Fruit fly (Drosophila melanogaster) whole organism, embryonic: ENCODE data around the gene CG3777.
A peak's percentile ranks its signal among the peaks of the same experiment; 100 is the strongest.

Source experiments
- ATbp ChIP-seq: fragments of 200-800 bp; sonication (Bioruptor generic); optimal IDR thresholded peaks from 2 replicates; lab custom pipeline; 2017; ENCODE audit warnings: missing biosample characterization, mild to moderate bottlenecking, missing genetic modification characterization, missing genetic modification reagents
- Ada2b ChIP-seq: fragments of 200-800 bp; sonication (Bioruptor generic); IDR thresholded peaks from 2 replicates; pipeline ENCODE4 v1.3.6; 2022; ENCODE audit warnings: missing biosample characterization, missing genetic modification characterization
- Antp ChIP-seq: fragments of 200-800 bp; sonication (Bioruptor generic); optimal IDR thresholded peaks from 3 replicates; lab custom pipeline; 2016; ENCODE audit warnings: missing biosample characterization, missing genetic modification characterization
- Bgb ChIP-seq: fragments of 200-800 bp; sonication (Bioruptor generic); IDR thresholded peaks from 2 replicates; pipeline ENCODE4 v1.3.6; 2022; ENCODE audit warnings: missing biosample characterization, missing genetic modification characterization; ENCODE audit not compliant: partially characterized antibody
- CG10462 ChIP-seq: fragments of 200-800 bp; sonication (Bioruptor generic); optimal IDR thresholded peaks from 2 replicates; lab custom pipeline; 2016; ENCODE audit warnings: missing biosample characterization, missing genetic modification characterization
- CG10543 ChIP-seq: fragments of 200-800 bp; sonication (Bioruptor generic); optimal IDR thresholded peaks from 3 replicates; lab custom pipeline; 2017; ENCODE audit warnings: missing biosample characterization, mild to moderate bottlenecking, missing genetic modification characterization, moderate library complexity
- CG11723 ChIP-seq: fragments of 200-800 bp; sonication (Bioruptor generic); optimal IDR thresholded peaks from 2 replicates; lab custom pipeline; 2017; ENCODE audit warnings: missing biosample characterization, mild to moderate bottlenecking, missing genetic modification characterization
- CG12659 ChIP-seq: fragments of 200-800 bp; sonication (Bioruptor generic); optimal IDR thresholded peaks from 3 replicates; lab custom pipeline; 2017; ENCODE audit warnings: mild to moderate bottlenecking, missing biosample characterization, missing genetic modification reagents, missing genetic modification characterization
- CG13287 ChIP-seq: fragments of 200-800 bp; sonication (Bioruptor generic); IDR thresholded peaks from 2 replicates; pipeline ENCODE4 v1.3.6; 2022; ENCODE audit warnings: missing biosample characterization, missing genetic modification characterization; ENCODE audit not compliant: partially characterized antibody
- CG14014 ChIP-seq: fragments of 200-800 bp; sonication (Bioruptor generic); IDR thresholded peaks from 2 replicates; pipeline ENCODE4 v1.3.6; 2022; ENCODE audit warnings: missing biosample characterization, missing genetic modification characterization
- CG15696 ChIP-seq: fragments of 200-800 bp; sonication (Bioruptor generic); optimal IDR thresholded peaks from 2 replicates; lab custom pipeline; 2019; ENCODE audit warnings: missing biosample characterization, mild to moderate bottlenecking, missing genetic modification characterization, moderate library complexity
- CG1603 ChIP-seq: fragments of 200-800 bp; sonication (Bioruptor generic); optimal IDR thresholded peaks from 2 replicates; lab custom pipeline; 2019; ENCODE audit warnings: missing biosample characterization, mild to moderate bottlenecking, missing genetic modification characterization, moderate library complexity
- CG17568 ChIP-seq: fragments of 200-800 bp; sonication (Bioruptor generic); optimal IDR thresholded peaks from 2 replicates; lab custom pipeline; 2018; ENCODE audit warnings: missing biosample characterization, mild to moderate bottlenecking, missing genetic modification characterization, moderate library complexity
- CG1832 ChIP-seq: fragments of 200-800 bp; sonication (Bioruptor generic); optimal IDR thresholded peaks from 2 replicates; lab custom pipeline; 2017; ENCODE audit warnings: missing biosample characterization, mild to moderate bottlenecking, missing genetic modification characterization, inconsistent platforms
- CG30431 ChIP-seq: fragments of 200-800 bp; sonication (Bioruptor generic); optimal IDR thresholded peaks from 2 replicates; lab custom pipeline; 2017; ENCODE audit warnings: missing biosample characterization, missing genetic modification characterization
- CG33557 ChIP-seq: fragments of 200-800 bp; sonication (Bioruptor generic); optimal IDR thresholded peaks from 2 replicates; lab custom pipeline; 2019; ENCODE audit warnings: missing biosample characterization, mild to moderate bottlenecking, missing genetic modification characterization, moderate library complexity
- CG43689 ChIP-seq: fragments of 200-800 bp; sonication (Bioruptor generic); IDR thresholded peaks from 2 replicates; pipeline ENCODE4 v1.3.6; 2022; ENCODE audit warnings: missing biosample characterization, missing genetic modification characterization
- CG6272 ChIP-seq: fragments of 200-800 bp; sonication (Bioruptor generic); IDR thresholded peaks from 2 replicates; pipeline ENCODE4 v1.3.6; 2022; ENCODE audit warnings: missing biosample characterization, missing genetic modification characterization
- CG6854 ChIP-seq: fragments of 200-800 bp; sonication (Bioruptor generic); optimal IDR thresholded peaks from 3 replicates; lab custom pipeline; 2017; ENCODE audit warnings: missing biosample characterization, mild to moderate bottlenecking, missing genetic modification characterization
- CG8765 ChIP-seq: fragments of 200-800 bp; sonication (Bioruptor generic); IDR thresholded peaks from 2 replicates; pipeline ENCODE4 v1.3.6; 2022; ENCODE audit warnings: missing biosample characterization, missing genetic modification characterization
- CG8924 ChIP-seq: fragments of 200-800 bp; optimal IDR thresholded peaks from 3 replicates; lab custom pipeline; 2019; ENCODE audit warnings: missing biosample characterization, mild to moderate bottlenecking, missing genetic modification characterization, moderate library complexity
- Camta ChIP-seq: fragments of 200-800 bp; sonication (Bioruptor generic); optimal IDR thresholded peaks from 2 replicates; lab custom pipeline; 2016; ENCODE audit warnings: missing biosample characterization, missing genetic modification characterization
- Chrac-16 ChIP-seq: fragments of 200-800 bp; sonication (Bioruptor generic); optimal IDR thresholded peaks from 3 replicates; lab custom pipeline; 2016; ENCODE audit warnings: missing biosample characterization, missing genetic modification characterization
- CoRest ChIP-seq: fragments of 200-800 bp; sonication (Bioruptor generic); optimal IDR thresholded peaks from 3 replicates; lab custom pipeline; 2018; ENCODE audit warnings: missing biosample characterization, mild to moderate bottlenecking, missing genetic modification characterization, moderate library complexity
- Dad ChIP-seq: fragments of 200-800 bp; sonication (Bioruptor generic); optimal IDR thresholded peaks from 3 replicates; lab custom pipeline; 2016; ENCODE audit warnings: missing biosample characterization, missing genetic modification characterization
- Dek ChIP-seq: fragments of 200-800 bp; sonication (Bioruptor generic); optimal IDR thresholded peaks from 3 replicates; lab custom pipeline; 2019; ENCODE audit warnings: missing biosample characterization, mild to moderate bottlenecking, missing genetic modification characterization, moderate library complexity
- Dfd ChIP-seq, 2 experiments: fragments of >200 bp; optimal IDR thresholded peaks; 2 replicates each; lab custom pipeline; 2017; ENCODE audit warnings: missing biosample characterization in 2 of 2, missing genetic modification characterization in 2 of 2
- Ets65A ChIP-seq: fragments of 200-800 bp; sonication (Bioruptor generic); peaks from one replicate; lab custom pipeline; 2016; ENCODE audit warnings: missing biosample characterization, missing genetic modification characterization
- GATAe ChIP-seq: fragments of 200-800 bp; sonication (Bioruptor generic); conservative IDR thresholded peaks from 2 replicates; pipeline ENCODE4 v1.3.6; 2022; ENCODE audit warnings: missing biosample characterization, missing genetic modification characterization
- HmgZ ChIP-seq: fragments of 200-800 bp; sonication (Bioruptor generic); optimal IDR thresholded peaks from 2 replicates; lab custom pipeline; 2018; ENCODE audit warnings: missing biosample characterization, mild to moderate bottlenecking, missing genetic modification characterization
- MTF-1 ChIP-seq: fragments of 200-800 bp; sonication (Bioruptor generic); optimal IDR thresholded peaks from 2 replicates; lab custom pipeline; 2018; ENCODE audit warnings: missing biosample characterization, mild to moderate bottlenecking, missing genetic modification characterization, borderline replicate concordance
- Mes4 ChIP-seq: fragments of 200-800 bp; sonication (Bioruptor generic); optimal IDR thresholded peaks from 2 replicates; lab custom pipeline; 2016; ENCODE audit warnings: missing biosample characterization, missing genetic modification characterization
- Opbp ChIP-seq: fragments of 200-800 bp; sonication (Bioruptor generic); IDR thresholded peaks from 3 replicates; pipeline ENCODE4 v1.3.6; 2022; ENCODE audit warnings: missing biosample characterization, missing genetic modification characterization; ENCODE audit not compliant: partially characterized antibody
- Rx ChIP-seq: fragments of 200-800 bp; sonication (Bioruptor generic); IDR thresholded peaks from 2 replicates; pipeline ENCODE4 v1.3.6; 2022; ENCODE audit warnings: missing biosample characterization, missing genetic modification characterization
- Six4 ChIP-seq: fragments of 200-800 bp; sonication (Bioruptor generic); optimal IDR thresholded peaks from 2 replicates; lab custom pipeline; 2016; ENCODE audit warnings: missing biosample characterization, missing genetic modification characterization
- ac ChIP-seq: fragments of 200-800 bp; sonication (Bioruptor generic); optimal IDR thresholded peaks from 3 replicates; lab custom pipeline; 2017; ENCODE audit warnings: missing biosample characterization, mild to moderate bottlenecking, missing genetic modification characterization
- en ChIP-seq: fragments of 200-800 bp; sonication (Bioruptor generic); optimal IDR thresholded peaks from 2 replicates; lab custom pipeline; 2016; ENCODE audit warnings: missing biosample characterization, missing genetic modification characterization
- exex ChIP-seq: fragments of 200-800 bp; sonication (Bioruptor generic); optimal IDR thresholded peaks from 4 replicates; lab custom pipeline; 2018; ENCODE audit warnings: missing biosample characterization, mild to moderate bottlenecking, missing genetic modification characterization, moderate library complexity
- ftz-f1 ChIP-seq: fragments of 200-800 bp; sonication (Bioruptor generic); optimal IDR thresholded peaks from 2 replicates; lab custom pipeline; 2016; ENCODE audit warnings: missing biosample characterization, missing genetic modification characterization
- gfzf ChIP-seq: fragments of 200-800 bp; sonication (Bioruptor generic); optimal IDR thresholded peaks from 2 replicates; lab custom pipeline; 2016; ENCODE audit warnings: missing biosample characterization, mild to moderate bottlenecking, missing genetic modification characterization, moderate library complexity
- jumu ChIP-seq: fragments of 200-800 bp; sonication (Bioruptor generic); optimal IDR thresholded peaks from 3 replicates; lab custom pipeline; 2016; ENCODE audit warnings: missing biosample characterization, missing genetic modification characterization
- klu ChIP-seq: fragments of 200-800 bp; sonication (Bioruptor generic); IDR thresholded peaks from 2 replicates; pipeline ENCODE4 v1.3.6; 2022; ENCODE audit warnings: missing biosample characterization, missing genetic modification characterization
- mirr ChIP-seq: fragments of 200-800 bp; sonication (Bioruptor generic); optimal IDR thresholded peaks from 3 replicates; lab custom pipeline; 2018; ENCODE audit warnings: missing biosample characterization, mild to moderate bottlenecking, missing genetic modification characterization
- oc ChIP-seq: fragments of 200-800 bp; sonication (Bioruptor generic); optimal IDR thresholded peaks from 2 replicates; lab custom pipeline; 2018; ENCODE audit warnings: missing biosample characterization, mild to moderate bottlenecking, missing genetic modification characterization, moderate library complexity
- slbo ChIP-seq: fragments of 200-800 bp; sonication (Bioruptor generic); IDR thresholded peaks from 2 replicates; pipeline ENCODE4 v1.3.6; 2022; ENCODE audit warnings: missing biosample characterization, missing genetic modification characterization
- slp2 ChIP-seq: fragments of 200-800 bp; sonication (Bioruptor generic); optimal IDR thresholded peaks from 2 replicates; lab custom pipeline; 2016; ENCODE audit warnings: missing biosample characterization, missing genetic modification characterization
- sob ChIP-seq: fragments of 200-800 bp; sonication (Bioruptor generic); IDR thresholded peaks from 2 replicates; pipeline ENCODE4 v1.3.6; 2022; ENCODE audit warnings: missing biosample characterization, missing genetic modification characterization
- ssp ChIP-seq: fragments of 200-800 bp; sonication (Bioruptor generic); IDR thresholded peaks from 2 replicates; pipeline ENCODE4 v1.3.6; 2022; ENCODE audit warnings: missing biosample characterization, missing genetic modification characterization
- tgo ChIP-seq: fragments of 200-800 bp; sonication (Bioruptor generic); IDR thresholded peaks from 3 replicates; pipeline ENCODE4 v1.3.6; 2022; ENCODE audit warnings: missing biosample characterization, missing genetic modification characterization
- vnd ChIP-seq: fragments of 200-800 bp; sonication (Bioruptor generic); IDR thresholded peaks from 3 replicates; pipeline ENCODE4 v1.3.6; 2022; ENCODE audit warnings: missing biosample characterization, missing genetic modification characterization; ENCODE audit not compliant: partially characterized antibody
- yki ChIP-seq: fragments of >200 bp; optimal IDR thresholded peaks from 3 replicates; lab custom pipeline; 2018
- zfh1 ChIP-seq: fragments of 200-800 bp; sonication (Bioruptor generic); IDR thresholded peaks from 3 replicates; pipeline ENCODE4 v1.3.6; 2022; ENCODE audit warnings: missing biosample characterization, missing genetic modification characterization

CG3777 gene

DNA sequence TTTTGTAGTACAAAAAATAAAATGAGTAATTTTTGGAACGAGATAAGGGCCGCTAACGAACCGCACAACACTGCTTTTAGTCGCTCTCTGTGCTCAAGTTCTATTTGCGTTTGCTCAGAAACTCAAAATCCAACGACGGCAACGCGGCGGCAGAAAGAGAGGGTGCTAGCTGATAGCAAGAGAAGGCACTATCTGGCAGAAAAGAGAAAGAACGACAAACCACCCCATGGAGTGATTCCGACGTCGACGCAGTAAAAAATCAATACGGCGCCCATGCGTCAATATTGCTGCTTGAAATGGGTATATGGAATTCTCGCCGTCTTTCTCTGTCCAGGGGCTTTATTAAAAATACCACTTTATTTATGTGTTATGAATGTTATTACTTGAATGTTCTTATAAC lies 3.4 kb upstream of the CG3777 start (continued):
- TF ChIP-seq MTF-1 (GFP tag; lab: Kevin White, UChicago) = no peak
- no peak for TF ChIP-seq vnd (GFP tag; lab: Robert Waterston, UW)
- TF ChIP-seq Bgb (GFP tag; lab: Robert Waterston, UW) = peak; percentile 19; the same call in 1 of the 2 replicates
- no peak for TF ChIP-seq CG8765 (GFP tag; lab: Robert Waterston, UW)
- no peak for TF ChIP-seq CG6854
- TF ChIP-seq oc (tag; lab: Kevin White, UChicago) = no peak
- TF ChIP-seq mirr (GFP tag; lab: Kevin White, UChicago) = no peak
- no peak for TF ChIP-seq ac
- peak; percentile 5 for TF ChIP-seq CG12659 (GFP tag; lab: Kevin White, UChicago)
- TF ChIP-seq CG6272 (GFP tag; lab: Robert Waterston, UW) = no peak
- no peak for TF ChIP-seq CG14014
- no peak for TF ChIP-seq gfzf (GFP tag; lab: Kevin White, UChicago)
- TF ChIP-seq Six4 (GFP tag; lab: Kevin White, UChicago) = no peak
- TF ChIP-seq Chrac-16 = no peak
- peak; percentile 31; the same call in 1 of the 3 replicates for TF ChIP-seq zfh1 (GFP tag; lab: Robert Waterston, UW)
- no peak for TF ChIP-seq Antp (GFP tag; lab: Kevin White, UChicago)
- TF ChIP-seq exex (tag; lab: Kevin White, UChicago) = no peak
- TF ChIP-seq Rx = no peak
- TF ChIP-seq klu (GFP tag; lab: Robert Waterston, UW) = no peak
- no peak for TF ChIP-seq Ada2b (GFP tag; lab: Robert Waterston, UW)
- TF ChIP-seq CG43689 (GFP tag; lab: Robert Waterston, UW) = no peak
- no peak for TF ChIP-seq en
- TF ChIP-seq Camta (GFP tag; lab: Kevin White, UChicago) = no peak
- TF ChIP-seq HmgZ (tag; lab: Kevin White, UChicago) = no peak
- no peak for TF ChIP-seq Dad (GFP tag; lab: Kevin White, UChicago)
- no peak for TF ChIP-seq Dfd (GFP tag; optimal IDR thresholded peaks at IDR 0.05; lab: Kevin White, UChicago)
- TF ChIP-seq slp2 (GFP tag; lab: Kevin White, UChicago) = no peak
- TF ChIP-seq Ets65A = no peak
- TF ChIP-seq CG33557 (GFP tag; lab: Kevin White, UChicago) = peak; percentile 5
- no peak for TF ChIP-seq CG11723 (GFP tag; lab: Kevin White, UChicago)
- no peak for TF ChIP-seq yki
- no peak for TF ChIP-seq slbo (GFP tag; lab: Robert Waterston, UW)
- no peak for TF ChIP-seq Mes4 (GFP tag; lab: Kevin White, UChicago)
- no peak for TF ChIP-seq ftz-f1 (GFP tag; lab: Kevin White, UChicago)
- TF ChIP-seq CG10462 (GFP tag; lab: Kevin White, UChicago) = no peak
- no peak for TF ChIP-seq tgo
- TF ChIP-seq jumu (GFP tag; lab: Kevin White, UChicago) = no peak
- TF ChIP-seq ssp (GFP tag; lab: Robert Waterston, UW) = no peak
- no peak; the same call in 1 of the 2 replicates for TF ChIP-seq CG13287
- TF ChIP-seq CG17568 (GFP tag; lab: Kevin White, UChicago) = peak; percentile 12
- peak; percentile 87 for TF ChIP-seq CG1832 (GFP tag; lab: Kevin White, UChicago)
- no peak for TF ChIP-seq CoRest (tag; lab: Kevin White, UChicago)
- no peak for TF ChIP-seq GATAe (GFP tag; lab: Robert Waterston, UW)
- peak; percentile 26 for TF ChIP-seq CG10543 (GFP tag; lab: Kevin White, UChicago)
- TF ChIP-seq CG15696 (tag; lab: Kevin White, UChicago) = no peak
- TF ChIP-seq Opbp (GFP tag; lab: Robert Waterston, UW) = no peak
- no peak for TF ChIP-seq Dek (tag; lab: Kevin White, UChicago)
- TF ChIP-seq ATbp (GFP tag; lab: Kevin White, UChicago) = peak; percentile 22
- TF ChIP-seq sob = 0 out of 2 replicates have a peak, but pooled peaks have one; percentile 38
- no peak for TF ChIP-seq CG30431
- peak; percentile 4 for TF ChIP-seq CG8924
- TF ChIP-seq CG1603 (tag; lab: Kevin White, UChicago) = no peak
